Worm (Caenorhabditis elegans): ENCODE results near the gene nxf-1.
A peak's percentile ranks its signal among the peaks of the same experiment; 100 is the strongest.

nxf-1 gene

ce11 chrV:14414964-14415564 lies at the start of gene nxf-1, which contains the start of gene C15H11.11:
nxf-1 (minus strand) TSS chrV:14415014.
C15H11.11 (plus strand) TSS chrV:14415499.
- TF ChIP-seq elt-3 (tag; optimal IDR thresholded peaks at IDR 0.05) (peak in 2 of 6 experiments; percentile 32 to 51), tbx-2 (tag; optimal IDR thresholded peaks at IDR 0.05) (peak; percentile 74), C04F5.9 (tag; optimal IDR thresholded peaks at IDR 0.05) (no peak), swsn-7 (tag; optimal IDR thresholded peaks at IDR 0.05) (peak; percentile 80), grh-1 (GFP tag; IDR thresholded peaks at IDR 0.05) (no peak), fkh-10 (GFP tag; optimal IDR thresholded peaks at IDR 0.05) (peak; percentile 33), ceh-88 (GFP tag; IDR thresholded peaks at IDR 0.05) (no peak), snu-23 (GFP tag; optimal IDR thresholded peaks at IDR 0.05) (peak; percentile 85), sox-4 (tag; optimal IDR thresholded peaks at IDR 0.05) (peak; percentile 1), dpl-1 (GFP tag; optimal IDR thresholded peaks at IDR 0.05) (peak; percentile 59 to 78 (median 77)), nhr-90 (tag; optimal IDR thresholded peaks at IDR 0.05; ENCODE audit: poor library complexity) (peak; percentile 79), hlh-4 (tag; optimal IDR thresholded peaks at IDR 0.05) (no peak), sup-37 (GFP tag; optimal IDR thresholded peaks at IDR 0.05) (peak; percentile 17), jun-1 (tag; optimal IDR thresholded peaks at IDR 0.05) (peak; percentile 50), lin-13 (GFP tag; optimal IDR thresholded peaks at IDR 0.05) (peak; percentile 64), egl-13 (tag; optimal IDR thresholded peaks at IDR 0.05) (peak; percentile 4), egl-27 (tag; optimal IDR thresholded peaks at IDR 0.05) (no peak), irx-1 (tag; optimal IDR thresholded peaks at IDR 0.05) (peak; percentile 49), lir-3 (tag; optimal IDR thresholded peaks at IDR 0.05; ENCODE audit: poor library complexity) (peak; percentile 14), nhr-11 (tag; optimal IDR thresholded peaks at IDR 0.05) (peak; percentile 22), dsc-1 (tag; optimal IDR thresholded peaks at IDR 0.05) (peak; percentile 68), ama-1 (optimal IDR thresholded peaks at IDR 0.05) (no peak), ceh-63 (GFP tag; optimal IDR thresholded peaks at IDR 0.05) (no peak), mdl-1 (tag; optimal IDR thresholded peaks at IDR 0.05) (peak in 1 of 2 experiments; percentile 74), nhr-76 (tag; optimal IDR thresholded peaks at IDR 0.05) (no peak), elt-2 (tag; optimal IDR thresholded peaks at IDR 0.05) (peak; percentile 87), nhr-12 (tag; optimal IDR thresholded peaks at IDR 0.05) (no peak), lin-15B (tag; optimal IDR thresholded peaks at IDR 0.05) (peak; percentile 21), xbp-1 (tag; optimal IDR thresholded peaks at IDR 0.05) (peak; percentile 76), F16B12.6 (tag; optimal IDR thresholded peaks at IDR 0.05) (peak; percentile 96), ceh-82 (tag; optimal IDR thresholded peaks at IDR 0.05) (peak; percentile 50 to 64 (median 51)), lin-39 (tag; optimal IDR thresholded peaks at IDR 0.05) (peak; percentile 57), nhr-20 (tag; optimal IDR thresholded peaks at IDR 0.05) (peak; percentile 83), rnt-1 (tag; optimal IDR thresholded peaks at IDR 0.05) (peak; percentile 68), ceh-90 (tag; optimal IDR thresholded peaks at IDR 0.05) (no peak), unc-62 (GFP tag; optimal IDR thresholded peaks at IDR 0.05) (no peak), mef-2 (tag; optimal IDR thresholded peaks at IDR 0.05) (no peak), fos-1 (tag; optimal IDR thresholded peaks at IDR 0.05) (peak; percentile 11), C16A3.4 (tag; optimal IDR thresholded peaks at IDR 0.05) (peak; percentile 62), unc-86 (tag; optimal IDR thresholded peaks at IDR 0.05) (peak; percentile 72), blmp-1 (tag; optimal IDR thresholded peaks at IDR 0.05) (peak; percentile 60), snpc-4 (tag; optimal IDR thresholded peaks at IDR 0.05) (peak; percentile 62), pax-3 (tag; optimal IDR thresholded peaks at IDR 0.05) (peak; percentile 49), nhr-71 (tag; optimal IDR thresholded peaks at IDR 0.05) (peak; percentile 88), efl-1 (optimal IDR thresholded peaks at IDR 0.05) (peak; percentile 69 to 77), efl-1 (GFP tag; optimal IDR thresholded peaks at IDR 0.05 in 1 of 2) (peak; percentile 75 to 97), nhr-19 (GFP tag; conservative IDR thresholded peaks at IDR 0.05) (peak; percentile 75), isw-1 (GFP tag; IDR thresholded peaks at IDR 0.05) (peak; percentile 37; the same call in 1 of the 2 replicates), nhr-85 (tag) (peak; percentile 79), mep-1 (tag; optimal IDR thresholded peaks at IDR 0.05) (peak; percentile 89), nhr-28 (tag; optimal IDR thresholded peaks at IDR 0.05) (no peak), unc-130 (tag; optimal IDR thresholded peaks at IDR 0.05) (peak; percentile 65), lsy-2 (tag; optimal IDR thresholded peaks at IDR 0.05) (peak; percentile 78 to 79)

Measured in whole organism, L1 larva.